Worm (Caenorhabditis elegans): Measurements from ENCODE around the gene scl-10.

- TF ChIP-seq unc-62 (GFP tag; optimal IDR thresholded peaks at IDR 0.05), result no peak
- TF ChIP-seq skn-1 (tag; optimal IDR thresholded peaks at IDR 0.05), result no peak
- TF ChIP-seq ama-1 (optimal IDR thresholded peaks at IDR 0.05), result no peak
- no peak for TF ChIP-seq ceh-82 (tag; optimal IDR thresholded peaks at IDR 0.05)
- no peak for TF ChIP-seq lin-39 (tag; optimal IDR thresholded peaks at IDR 0.05)
- TF ChIP-seq nhr-25 (tag; optimal IDR thresholded peaks at IDR 0.05), result no peak
Observed at ce11 chrIV:13016820-13017219, 31.4 kb upstream of the scl-10 start.

Data from whole organism, L2 larva.